Fruit fly (Drosophila melanogaster) whole organism, wandering third instar larva: Measurements from ENCODE around the gene CG10053.
A peak's percentile ranks its signal among the peaks of the same experiment; 100 is the strongest.

Experiments
- Abd-B ChIP-seq: fragments of >200 bp; optimal IDR thresholded peaks from 2 replicates; lab custom pipeline; 2017; ENCODE audit warnings: missing biosample characterization, missing genetic modification characterization
- CG9705 ChIP-seq: fragments of 200-800 bp; sonication (Bioruptor generic); optimal IDR thresholded peaks from 2 replicates; lab custom pipeline; 2018; ENCODE audit warnings: missing biosample characterization, mild to moderate bottlenecking, missing genetic modification characterization
- Dfd ChIP-seq: fragments of >200 bp; optimal IDR thresholded peaks from 2 replicates; lab custom pipeline; 2017; ENCODE audit warnings: missing biosample characterization, missing genetic modification characterization
- Dif ChIP-seq: fragments of 200-275, 200-300 bp; sonication (Bioruptor generic); optimal IDR thresholded peaks from 2 replicates; lab custom pipeline; 2018; ENCODE audit warnings: missing biosample characterization, missing genetic modification characterization; ENCODE audit not compliant: partially characterized antibody
- GATAd ChIP-seq: sonication (Bioruptor generic); optimal IDR thresholded peaks from 2 replicates; lab custom pipeline; 2016; ENCODE audit warnings: missing biosample characterization, missing genetic modification characterization
- HLH106 ChIP-seq: fragments of 200-800 bp; optimal IDR thresholded peaks from 3 replicates; lab custom pipeline; 2019; ENCODE audit warnings: missing biosample characterization, mild to moderate bottlenecking, missing genetic modification characterization, moderate library complexity
- Hnf4 ChIP-seq: fragments of 200-800 bp; sonication (Bioruptor generic); optimal IDR thresholded peaks from 2 replicates; lab custom pipeline; 2016; ENCODE audit warnings: missing biosample characterization, mild to moderate bottlenecking, missing genetic modification characterization
- Hr78 ChIP-seq: fragments of >200 bp; optimal IDR thresholded peaks from 2 replicates; lab custom pipeline; 2017; ENCODE audit warnings: missing biosample characterization, missing genetic modification characterization
- Hr83 ChIP-seq: fragments of 200-300 bp; sonication (Bioruptor generic); optimal IDR thresholded peaks from 2 replicates; lab custom pipeline; 2016; ENCODE audit warnings: missing biosample characterization, mild to moderate bottlenecking, missing genetic modification characterization, moderate library complexity; ENCODE audit not compliant: poor library complexity, severe bottlenecking
- Jra ChIP-seq: sonication (Bioruptor generic); optimal IDR thresholded peaks from 2 replicates; lab custom pipeline; 2016; ENCODE audit warnings: missing biosample characterization, missing genetic modification characterization
- Mio ChIP-seq: sonication (Bioruptor generic); optimal IDR thresholded peaks from 2 replicates; lab custom pipeline; 2016; ENCODE audit warnings: missing biosample characterization, missing genetic modification characterization
- Myc ChIP-seq: fragments of >200 bp; optimal IDR thresholded peaks from 2 replicates; lab custom pipeline; 2017
- N ChIP-seq: fragments of >200 bp; optimal IDR thresholded peaks from 2 replicates; lab custom pipeline; 2018; ENCODE audit warnings: missing biosample characterization, missing external identifiers, missing genetic modification characterization
- OdsH ChIP-seq: fragments of 200-800 bp; sonication (Bioruptor generic); optimal IDR thresholded peaks from 2 replicates; lab custom pipeline; 2016; ENCODE audit warnings: missing biosample characterization, mild to moderate bottlenecking, missing genetic modification characterization
- Rel ChIP-seq, 2 experiments: fragments of 200-800 bp; sonication (Bioruptor generic) in 1 of 2; optimal IDR thresholded peaks; 2 replicates in 1 of 2; 3 replicates in 1 of 2; lab custom pipeline; 2016 to 2019; ENCODE audit warnings: mild to moderate bottlenecking in 2 of 2, missing biosample characterization in 2 of 2, missing genetic modification characterization in 2 of 2, moderate library complexity in 1 of 2
- Sp1 ChIP-seq: fragments of 200-800 bp; sonication (Bioruptor generic); optimal IDR thresholded peaks from 3 replicates; lab custom pipeline; 2019; ENCODE audit warnings: missing biosample characterization, mild to moderate bottlenecking, missing genetic modification characterization, moderate library complexity
- Vsx2 ChIP-seq: fragments of 200-300, 225-300 bp; sonication (Bioruptor generic); optimal IDR thresholded peaks from 2 replicates; lab custom pipeline; 2018; ENCODE audit warnings: missing biosample characterization, missing genetic modification characterization; ENCODE audit not compliant: partially characterized antibody
- br ChIP-seq: fragments of 200-800 bp; sonication (Bioruptor generic); optimal IDR thresholded peaks from 2 replicates; lab custom pipeline; 2016; ENCODE audit warnings: missing biosample characterization, missing genetic modification characterization
- brk ChIP-seq: fragments of 200-800 bp; sonication (Bioruptor generic); optimal IDR thresholded peaks from 2 replicates; lab custom pipeline; 2016; ENCODE audit warnings: missing biosample characterization, mild to moderate bottlenecking, missing genetic modification characterization
- dl ChIP-seq, 2 experiments: fragments of 175-275, 200-275 bp in 1 of 2; fragments of 200-275 bp in 1 of 2; sonication (Bioruptor generic); optimal IDR thresholded peaks; lab custom pipeline; 2018; ENCODE audit warnings: mild to moderate bottlenecking in 2 of 2, missing biosample characterization in 2 of 2, missing genetic modification characterization in 2 of 2, moderate library complexity in 2 of 2; ENCODE audit not compliant: partially characterized antibody in 2 of 2, insufficient read depth in 1 of 2
- dmrt93B ChIP-seq: fragments of 200-800 bp; sonication (Bioruptor generic); optimal IDR thresholded peaks from 2 replicates; lab custom pipeline; 2018; ENCODE audit warnings: missing biosample characterization, mild to moderate bottlenecking, missing genetic modification characterization
- dsf ChIP-seq: sonication (Bioruptor generic); optimal IDR thresholded peaks from 2 replicates; lab custom pipeline; 2016; ENCODE audit warnings: missing biosample characterization, missing genetic modification characterization, borderline replicate concordance
- foxo ChIP-seq, 2 experiments: fragments of 200-800 bp; sonication (Bioruptor generic); optimal IDR thresholded peaks; 2 replicates in 1 of 2; 3 replicates in 1 of 2; lab custom pipeline; 2016 to 2017; ENCODE audit warnings: missing biosample characterization in 2 of 2, missing genetic modification characterization in 2 of 2
- h ChIP-seq: fragments of 200-800 bp; sonication (Bioruptor generic); optimal IDR thresholded peaks from 3 replicates; lab custom pipeline; 2016; ENCODE audit warnings: missing biosample characterization, mild to moderate bottlenecking, missing genetic modification characterization
- jim ChIP-seq: fragments of 175-275, 200-325 bp; sonication (Bioruptor generic); optimal IDR thresholded peaks from 2 replicates; lab custom pipeline; 2016; ENCODE audit warnings: missing biosample characterization, mild to moderate bottlenecking, missing genetic modification characterization
- pan ChIP-seq: fragments of >200 bp; optimal IDR thresholded peaks from 2 replicates; lab custom pipeline; 2017
- rgr ChIP-seq: fragments of 200-800 bp; sonication (Bioruptor generic); optimal IDR thresholded peaks from 3 replicates; lab custom pipeline; 2016; ENCODE audit warnings: missing biosample characterization, mild to moderate bottlenecking, missing genetic modification characterization
- sage ChIP-seq: fragments of 200-800 bp; sonication (Bioruptor generic); optimal IDR thresholded peaks from 2 replicates; lab custom pipeline; 2016; ENCODE audit warnings: missing biosample characterization, mild to moderate bottlenecking, missing genetic modification characterization
- sv ChIP-seq: fragments of 200-800 bp; sonication (Bioruptor generic); optimal IDR thresholded peaks from 3 replicates; lab custom pipeline; 2016; ENCODE audit warnings: missing biosample characterization, missing genetic modification characterization
- woc ChIP-seq: sonication (Bioruptor generic); optimal IDR thresholded peaks from 2 replicates; lab custom pipeline; 2016; ENCODE audit warnings: missing biosample characterization, mild to moderate bottlenecking, missing genetic modification characterization

CG10053 gene

dm6 chr3R:7259554-7259953 lies 12.7 kb downstream of the CG10053 start:
- TF ChIP-seq sv (no peak), woc (GFP tag; lab: Kevin White, UChicago) (no peak), Sp1 (GFP tag; lab: Kevin White, UChicago) (no peak), Rel (GFP tag; optimal IDR thresholded peaks at IDR 0.05; lab: Kevin White, UChicago) (no peak), Rel (tag; optimal IDR thresholded peaks at IDR 0.05; lab: Kevin White, UChicago) (no peak), Hr83 (GFP tag; lab: Kevin White, UChicago) (no peak), dl (GFP tag; optimal IDR thresholded peaks at IDR 0.05; lab: Kevin White, UChicago; ENCODE audit: insufficient read depth in 1 of 2, partially characterized antibody in 2 of 2) (no peak), Vsx2 (GFP tag; lab: Kevin White, UChicago) (no peak), OdsH (no peak), brk (no peak)

DNA sequence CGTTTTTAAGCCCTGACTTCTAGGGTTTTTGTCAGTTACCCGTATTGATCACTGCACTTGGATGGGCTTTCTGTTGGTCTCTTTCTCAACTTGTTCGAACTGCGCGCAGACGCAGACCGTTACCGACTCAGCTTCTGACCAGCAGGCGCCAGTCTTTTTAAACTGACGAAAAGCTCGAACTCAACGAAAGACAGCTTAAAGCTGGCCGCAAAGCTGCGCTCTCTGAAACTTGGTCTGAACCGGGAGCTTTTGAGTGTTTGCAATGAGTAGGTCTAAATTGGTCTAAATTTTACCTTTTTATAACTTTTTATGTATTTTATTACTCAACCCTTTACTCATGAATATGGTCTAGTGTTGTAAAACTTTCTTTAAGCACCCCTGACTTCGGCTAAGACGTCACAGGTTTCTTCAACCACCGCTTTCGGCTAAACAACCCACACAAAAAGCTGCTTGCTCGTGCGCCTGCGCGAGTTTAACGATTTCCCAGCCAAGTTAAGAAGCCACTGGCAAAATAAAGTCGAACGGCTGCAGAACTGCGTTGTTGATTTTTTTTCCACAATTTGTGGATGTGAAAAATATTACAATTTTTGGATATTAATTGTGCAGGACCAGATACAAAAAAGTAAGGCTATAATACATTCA lies 18.8 kb downstream of the CG10053 start, which contains the start of the genes Gld and Syt4:
TSS of gene Gld (minus strand) at position 137 of the 642 bp plus-strand sequence.
TSS of gene Syt4 (plus strand) at position 499 of the 642 bp plus-strand sequence.
- TF ChIP-seq dsf (no peak), br (no peak), dmrt93B (GFP tag; lab: Kevin White, UChicago) (no peak), Mio (GFP tag; lab: Kevin White, UChicago) (no peak), HLH106 (no peak), sage (GFP tag; lab: Kevin White, UChicago) (no peak), Hr78 (GFP tag; lab: Kevin White, UChicago) (no peak), Jra (no peak), Dif (no peak), rgr (no peak), brk (no peak), CG9705 (GFP tag; lab: Kevin White, UChicago) (no peak)

DNA sequence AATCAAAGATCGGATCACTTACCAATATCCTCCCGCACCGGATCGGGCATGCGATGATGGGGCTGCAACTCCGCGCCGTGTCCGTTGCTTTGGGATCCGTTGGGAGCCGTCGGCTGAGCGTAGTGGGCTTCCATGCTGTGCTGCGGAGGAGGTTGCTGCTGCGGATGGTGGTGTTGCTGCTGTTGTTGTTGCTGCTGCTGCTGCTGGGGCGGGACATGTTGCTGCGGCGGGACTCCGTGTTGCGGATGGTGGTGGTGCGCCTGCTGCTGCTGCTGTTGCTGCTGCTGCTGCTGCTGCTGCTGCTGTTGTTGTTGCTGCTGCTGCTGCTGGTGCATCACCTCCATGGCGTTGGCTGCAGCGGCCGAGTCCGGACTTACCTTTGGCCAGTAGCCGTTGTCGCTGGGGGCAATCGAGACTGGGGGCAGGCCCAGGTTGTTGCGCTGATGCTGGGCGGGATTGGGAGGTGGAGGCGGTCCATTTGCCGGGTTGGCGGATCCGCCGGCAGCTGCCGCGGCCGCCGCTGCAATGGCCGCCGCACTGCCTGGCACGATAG lies 28.2 kb downstream of the CG10053 start:
- TF ChIP-seq Abd-B (GFP tag; lab: Kevin White, UChicago) (no peak), GATAd (GFP tag; lab: Kevin White, UChicago) (no peak), pan (lab: Kevin White, UChicago) (no peak), Dfd (peak; percentile 92)
- TF ChIP-seq, all 38 proteins: peak for 1

dm6 chr3R:7276782-7277181 lies 29.9 kb downstream of the CG10053 start:
- TF ChIP-seq rgr (no peak), Sp1 (GFP tag; lab: Kevin White, UChicago) (no peak), Hnf4 (no peak), Dfd (peak; percentile 94), Jra (no peak), dsf (no peak), Mio (GFP tag; lab: Kevin White, UChicago) (no peak), GATAd (GFP tag; lab: Kevin White, UChicago) (no peak), Abd-B (GFP tag; lab: Kevin White, UChicago) (no peak)

DNA sequence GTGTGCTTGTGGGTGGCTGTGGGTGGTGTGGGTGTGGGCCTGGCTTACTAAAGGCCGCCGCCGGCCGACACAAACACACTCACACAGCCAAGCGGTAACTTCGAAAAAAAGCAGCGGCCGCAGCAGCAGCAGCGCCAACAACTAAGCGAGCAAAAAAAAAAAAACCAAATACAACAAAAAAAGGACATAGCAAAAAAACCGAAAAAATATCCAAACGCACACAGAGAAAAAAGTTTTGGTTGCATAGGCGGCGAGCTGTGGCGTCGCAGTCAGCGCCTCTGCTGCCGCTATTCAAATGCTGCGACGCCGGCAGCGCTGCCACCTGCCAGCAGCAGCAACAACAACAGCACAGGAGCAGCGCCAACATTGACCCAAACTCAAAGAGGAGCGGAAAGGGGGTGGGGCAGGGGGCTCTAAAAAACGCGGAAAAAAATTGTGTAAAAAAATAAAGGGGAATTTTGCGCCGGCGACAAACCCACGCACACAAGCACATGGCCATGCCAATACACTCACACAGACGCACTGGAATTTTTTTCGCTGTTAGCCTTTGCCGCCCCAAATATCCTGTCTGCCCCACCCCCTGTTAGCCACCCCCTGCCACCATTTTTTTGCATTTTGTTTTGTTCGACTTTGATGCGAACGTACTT lies 35.5 kb downstream of the CG10053 start:
- TF ChIP-seq Myc (lab: Kevin White, UChicago) (no peak), Vsx2 (GFP tag; lab: Kevin White, UChicago) (no peak), HLH106 (no peak), foxo (GFP tag; optimal IDR thresholded peaks at IDR 0.05; lab: Kevin White, UChicago) (no peak), woc (GFP tag; lab: Kevin White, UChicago) (no peak), OdsH (no peak), rgr (no peak), br (no peak), Rel (GFP tag; optimal IDR thresholded peaks at IDR 0.05; lab: Kevin White, UChicago) (no peak), Rel (tag; optimal IDR thresholded peaks at IDR 0.05; lab: Kevin White, UChicago) (no peak), h (GFP tag; lab: Kevin White, UChicago) (no peak), jim (GFP tag; lab: Kevin White, UChicago) (no peak), Hr78 (GFP tag; lab: Kevin White, UChicago) (no peak), Hnf4 (no peak), pan (lab: Kevin White, UChicago) (no peak), N (no peak)
